Worm (Caenorhabditis elegans): ENCODE data around the gene W01D2.1.

W01D2.1 gene

ce11 chrII:14814894-14815568 lies at the start of gene W01D2.1 (continued):
- TF ChIP-seq nhr-77 (tag; optimal IDR thresholded peaks at IDR 0.05), result peak; percentile 88
- peak; percentile 62 for TF ChIP-seq fos-1 (tag; optimal IDR thresholded peaks at IDR 0.05)
- peak; percentile 73 for TF ChIP-seq nhr-47 (tag; optimal IDR thresholded peaks at IDR 0.05)
- TF ChIP-seq unc-86 (tag; optimal IDR thresholded peaks at IDR 0.05), result peak; percentile 17
- TF ChIP-seq hlh-4 (tag; optimal IDR thresholded peaks at IDR 0.05), result no peak
- peak; percentile 80 for TF ChIP-seq blmp-1 (tag; optimal IDR thresholded peaks at IDR 0.05)
- TF ChIP-seq irx-1 (tag; optimal IDR thresholded peaks at IDR 0.05), result peak; percentile 26
- TF ChIP-seq dpl-1 (GFP tag; optimal IDR thresholded peaks at IDR 0.05), result peak; percentile 92 to 94 (median 92)
- TF ChIP-seq nhr-84 (tag; optimal IDR thresholded peaks at IDR 0.05), result no peak
- no peak for TF ChIP-seq ces-1 (GFP tag; optimal IDR thresholded peaks at IDR 0.05)
- peak; percentile 77 for TF ChIP-seq nhr-20 (tag; optimal IDR thresholded peaks at IDR 0.05)
- TF ChIP-seq ceh-82 (tag; optimal IDR thresholded peaks at IDR 0.05), result peak in 2 of 3 experiments; percentile 48 to 83
- peak in 2 of 6 experiments; percentile 18 to 64 for TF ChIP-seq elt-3 (tag; optimal IDR thresholded peaks at IDR 0.05)

- TF ChIP-seq ceh-82 (tag; optimal IDR thresholded peaks at IDR 0.05), result no peak
- TF ChIP-seq sox-4 (tag; optimal IDR thresholded peaks at IDR 0.05), result no peak
- no peak for TF ChIP-seq lin-15B (tag; optimal IDR thresholded peaks at IDR 0.05)
- TF ChIP-seq pqm-1 (tag; optimal IDR thresholded peaks at IDR 0.05), result no peak
- TF ChIP-seq vab-15 (tag; optimal IDR thresholded peaks at IDR 0.05), result no peak
- TF ChIP-seq pag-3 (tag; optimal IDR thresholded peaks at IDR 0.05; ENCODE audit: borderline replicate concordance, insufficient read depth), result no peak
- TF ChIP-seq rnt-1 (tag; optimal IDR thresholded peaks at IDR 0.05), result no peak
- no peak for TF ChIP-seq ceh-88 (GFP tag; IDR thresholded peaks at IDR 0.05)
- TF ChIP-seq ets-5 (GFP tag; IDR thresholded peaks at IDR 0.05), result no peak
- TF ChIP-seq ceh-63 (GFP tag; optimal IDR thresholded peaks at IDR 0.05), result no peak
- no peak for TF ChIP-seq nhr-71 (tag; optimal IDR thresholded peaks at IDR 0.05)
- TF ChIP-seq nhr-90 (tag; optimal IDR thresholded peaks at IDR 0.05; ENCODE audit: poor library complexity), result no peak
- TF ChIP-seq blmp-1 (tag; optimal IDR thresholded peaks at IDR 0.05), result no peak
These were observed 46.5 kb upstream of the W01D2.1 start for ce11 chrII:14768804-14769203.

ce11 chrII:14771096-14771495 lies 44.2 kb upstream of the W01D2.1 start:
- TF ChIP-seq jun-1 (tag; optimal IDR thresholded peaks at IDR 0.05) (no peak), mef-2 (tag; optimal IDR thresholded peaks at IDR 0.05) (no peak), ztf-11 (tag; optimal IDR thresholded peaks at IDR 0.05) (no peak), efl-1 (optimal IDR thresholded peaks at IDR 0.05) (no peak), efl-1 (GFP tag; optimal IDR thresholded peaks at IDR 0.05 in 1 of 2) (no peak), hpl-2 (GFP tag; optimal IDR thresholded peaks at IDR 0.05) (no peak), ceh-88 (GFP tag; IDR thresholded peaks at IDR 0.05) (no peak), unc-130 (tag; optimal IDR thresholded peaks at IDR 0.05) (no peak), efl-3 (GFP tag; optimal IDR thresholded peaks at IDR 0.05) (no peak), alr-1 (tag; optimal IDR thresholded peaks at IDR 0.05; ENCODE audit: borderline replicate concordance) (no peak), nhr-90 (tag; optimal IDR thresholded peaks at IDR 0.05; ENCODE audit: poor library complexity) (no peak), zip-4 (GFP tag; optimal IDR thresholded peaks at IDR 0.05) (no peak), lin-39 (tag; optimal IDR thresholded peaks at IDR 0.05) (no peak), nhr-237 (tag; optimal IDR thresholded peaks at IDR 0.05) (no peak)

- TF ChIP-seq pqm-1 (tag; optimal IDR thresholded peaks at IDR 0.05), result no peak
- TF ChIP-seq ceh-63 (GFP tag; optimal IDR thresholded peaks at IDR 0.05), result no peak
- no peak for TF ChIP-seq hlh-4 (tag; optimal IDR thresholded peaks at IDR 0.05)
- no peak for TF ChIP-seq jun-1 (tag; optimal IDR thresholded peaks at IDR 0.05)
- no peak for TF ChIP-seq unc-86 (tag; optimal IDR thresholded peaks at IDR 0.05)
- TF ChIP-seq zip-4 (GFP tag; optimal IDR thresholded peaks at IDR 0.05), result no peak
- no peak for TF ChIP-seq nhr-85 (tag)
- no peak for TF ChIP-seq elt-3 (tag; optimal IDR thresholded peaks at IDR 0.05)
- no peak for TF ChIP-seq unc-30 (tag; optimal IDR thresholded peaks at IDR 0.05)
- TF ChIP-seq zag-1 (tag; optimal IDR thresholded peaks at IDR 0.05), result no peak
- no peak for TF ChIP-seq lin-15B (tag; optimal IDR thresholded peaks at IDR 0.05)
- no peak for TF ChIP-seq swsn-7 (tag; optimal IDR thresholded peaks at IDR 0.05)
- TF ChIP-seq tlp-1 (tag; optimal IDR thresholded peaks at IDR 0.05), result no peak
- TF ChIP-seq C16A3.4 (tag; optimal IDR thresholded peaks at IDR 0.05), result no peak
- TF ChIP-seq ztf-11 (tag; optimal IDR thresholded peaks at IDR 0.05), result no peak
These were observed 43.2 kb upstream of the W01D2.1 start for ce11 chrII:14772113-14772512.

All from whole organism, L1 larva.